Fruit fly (Drosophila melanogaster) Kc167 (cell line): ENCODE measurements around the gene NK7.1.

ENCODE experiments used
- Myc ChIP-seq: fragments of >200 bp; optimal IDR thresholded peaks from 2 replicates; lab custom pipeline; 2017; ENCODE audit warnings: missing external identifiers
- Sin3A ChIP-seq: fragments of >200 bp; optimal IDR thresholded peaks from 2 replicates; lab custom pipeline; 2018; ENCODE audit warnings: missing external identifiers
- h ChIP-seq: fragments of >200 bp; optimal IDR thresholded peaks from 3 replicates; lab custom pipeline; 2018; ENCODE audit warnings: missing external identifiers
- insv ChIP-seq: fragments of >200 bp; optimal IDR thresholded peaks from 3 replicates; lab custom pipeline; 2018; ENCODE audit warnings: missing external identifiers
- psq ChIP-seq: fragments of >200 bp; optimal IDR thresholded peaks from 2 replicates; lab custom pipeline; 2017; ENCODE audit warnings: missing external identifiers
- ttk ChIP-seq: sonication (Bioruptor generic); optimal IDR thresholded peaks from 2 replicates; lab custom pipeline; 2017; ENCODE audit warnings: missing external identifiers

Gene NK7.1

dm6 chr3R:14327113-14327466 lies 45.7 kb downstream of the NK7.1 start:
- TF ChIP-seq Myc (lab: Kevin White, UChicago), result no peak

- TF ChIP-seq Sin3A (lab: Kevin White, UChicago), result no peak
- TF ChIP-seq psq (lab: Kevin White, UChicago), result no peak
- TF ChIP-seq h, result no peak
- TF ChIP-seq insv, result no peak
- TF ChIP-seq Myc (lab: Kevin White, UChicago), result no peak
- no peak for TF ChIP-seq ttk (lab: Kevin White, UChicago)
Observed at dm6 chr3R:14326250-14327112, 46.3 kb downstream of the NK7.1 start, which contains the start of the genes Afti and ATPsynE. Gene Afti, minus strand, starts transcription at chr3R:14326689. Gene ATPsynE, plus strand, starts transcription at chr3R:14326947.

DNA sequence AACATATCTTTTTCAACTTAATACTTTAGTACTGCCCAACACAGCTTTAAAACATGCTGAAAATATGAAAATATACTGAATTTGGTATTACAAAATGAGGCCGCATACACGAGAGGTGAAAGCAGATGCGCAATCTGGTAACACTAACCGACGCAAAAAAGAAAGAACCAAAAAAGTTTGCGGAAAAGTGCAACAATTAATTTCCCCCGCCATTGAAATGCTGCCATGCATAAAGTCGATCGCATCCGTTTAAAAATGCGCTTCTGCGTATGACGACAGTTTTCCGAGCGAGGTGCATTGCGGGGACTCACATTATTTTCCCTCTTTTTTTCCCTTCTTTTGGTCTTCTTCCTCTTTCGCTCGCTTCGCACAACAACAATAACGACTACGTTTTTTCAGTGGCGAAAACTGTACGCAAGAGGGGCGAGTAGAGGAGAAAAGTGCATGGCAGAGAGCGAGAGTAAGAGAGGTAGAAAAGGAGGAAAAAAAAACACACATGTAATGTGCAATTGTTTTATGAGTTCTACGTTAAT lies 56.8 kb downstream of the NK7.1 start, which contains the start of gene Set8:
Gene Set8 (plus strand): TSS at position 127 of the 533 bp plus-strand sequence.
- TF ChIP-seq insv (no peak), ttk (lab: Kevin White, UChicago) (no peak), h (no peak), psq (lab: Kevin White, UChicago) (no peak), Sin3A (lab: Kevin White, UChicago) (no peak), Myc (lab: Kevin White, UChicago) (no peak)

DNA sequence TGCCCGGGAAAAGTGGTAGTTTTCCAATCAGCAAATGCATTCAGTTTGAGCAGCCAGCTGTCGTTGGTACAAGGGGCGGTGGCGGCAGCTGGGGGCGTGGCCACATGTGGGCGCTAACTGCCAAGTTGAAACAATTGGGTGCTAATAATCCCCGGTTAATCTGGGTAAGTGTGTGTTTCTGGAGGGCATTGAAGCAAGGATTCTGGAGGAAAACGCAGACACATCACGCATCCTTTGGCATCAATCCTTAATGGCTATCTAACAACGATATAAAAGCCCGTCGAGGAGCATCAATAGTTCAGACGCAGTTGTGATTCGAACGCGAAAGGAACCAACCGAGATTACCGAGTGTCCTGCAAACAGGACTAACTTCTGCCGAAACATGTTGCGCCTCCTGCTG lies 58.2 kb downstream of the NK7.1 start, which contains the start of gene Crz:
Gene Crz (plus strand): TSS at position 301 of the 400 bp plus-strand sequence.
- no peak for TF ChIP-seq h
- no peak for TF ChIP-seq ttk (lab: Kevin White, UChicago)
- TF ChIP-seq psq (lab: Kevin White, UChicago), result no peak
- no peak for TF ChIP-seq Myc (lab: Kevin White, UChicago)
- TF ChIP-seq insv, result no peak
- TF ChIP-seq Sin3A (lab: Kevin White, UChicago), result no peak

DNA sequence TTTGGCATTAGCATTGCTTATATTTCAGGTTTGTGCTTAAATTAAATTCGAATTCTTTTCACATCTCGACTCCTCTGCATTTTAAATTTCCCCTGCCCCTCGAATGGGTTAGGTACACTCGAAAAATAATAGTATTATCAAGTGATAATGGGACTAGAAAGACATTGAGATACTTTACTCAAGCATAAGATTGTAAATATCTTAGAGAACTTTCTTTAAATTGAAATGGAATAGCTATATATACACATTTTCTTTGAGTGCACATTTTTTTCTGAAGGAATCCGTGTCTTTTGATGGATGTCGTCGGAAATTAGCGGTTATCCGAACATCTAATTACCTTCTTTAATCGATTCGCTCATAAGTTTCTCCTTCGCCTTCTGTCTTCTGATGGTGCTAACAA lies 61.7 kb downstream of the NK7.1 start:
- TF ChIP-seq h, result no peak

- TF ChIP-seq psq (lab: Kevin White, UChicago) (no peak), insv (no peak), h (no peak), Myc (lab: Kevin White, UChicago) (no peak), Sin3A (lab: Kevin White, UChicago) (no peak), ttk (lab: Kevin White, UChicago) (no peak)
Observed at dm6 chr3R:14310062-14310461, 62.7 kb downstream of the NK7.1 start, which contains the start of gene CG31321. Gene CG31321, plus strand, starts transcription at chr3R:14310362.

DNA sequence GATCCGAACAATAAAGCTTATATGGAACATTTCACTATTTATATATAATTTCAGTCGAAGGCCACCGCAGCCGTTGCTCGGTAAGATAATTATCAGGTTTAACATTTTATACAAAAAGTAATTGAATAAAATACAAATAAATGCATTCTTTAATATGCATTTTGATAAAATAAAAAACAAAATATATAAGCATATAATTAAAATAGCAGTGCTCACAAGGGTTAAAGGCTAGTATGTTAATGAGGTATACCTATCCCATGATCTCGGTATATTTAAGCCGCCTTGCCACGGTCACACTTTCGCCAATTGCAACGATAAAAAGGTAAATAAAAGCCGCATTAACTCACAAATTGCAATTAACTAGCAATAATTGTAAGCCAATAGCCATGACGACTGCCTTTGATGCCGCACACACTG lies 63.9 kb downstream of the NK7.1 start, which contains the start of gene Polr2I:
Gene Polr2I (plus strand): TSS at position 289 of the 417 bp plus-strand sequence.
- TF ChIP-seq h (no peak), insv (no peak), Myc (lab: Kevin White, UChicago) (no peak)

dm6 chr3R:14307972-14308673 lies 64.6 kb downstream of the NK7.1 start:
- no peak for TF ChIP-seq Sin3A (lab: Kevin White, UChicago)
- no peak for TF ChIP-seq psq (lab: Kevin White, UChicago)
- no peak for TF ChIP-seq ttk (lab: Kevin White, UChicago)

DNA sequence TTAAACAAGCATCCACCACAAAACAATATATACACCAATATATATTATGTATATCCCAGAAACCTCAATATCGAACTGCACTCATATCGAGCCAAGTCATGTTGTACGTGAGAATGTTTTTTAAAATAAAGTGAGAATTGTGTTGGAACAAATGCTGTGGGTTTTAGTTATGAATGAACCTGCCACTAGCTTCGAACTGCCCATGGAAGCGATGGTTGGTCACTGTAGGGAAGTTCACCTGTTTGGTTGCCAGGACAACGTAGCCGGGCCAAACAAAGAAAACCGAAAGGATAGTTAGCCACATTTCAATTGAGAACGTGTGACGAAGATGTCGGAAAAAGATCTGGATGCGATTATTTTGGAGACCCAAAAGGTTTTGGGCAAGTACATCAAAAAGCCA lies 70.6 kb downstream of the NK7.1 start, which contains the start of gene IFT54:
Gene IFT54 (plus strand): TSS at position 301 of the 400 bp plus-strand sequence.
- TF ChIP-seq insv (no peak), ttk (lab: Kevin White, UChicago) (no peak), psq (lab: Kevin White, UChicago) (no peak)

dm6 chr3R:14299891-14300290 lies 72.9 kb downstream of the NK7.1 start:
- TF ChIP-seq Sin3A (lab: Kevin White, UChicago) (no peak), ttk (lab: Kevin White, UChicago) (no peak), Myc (lab: Kevin White, UChicago) (no peak), h (no peak), psq (lab: Kevin White, UChicago) (no peak), insv (no peak)

DNA sequence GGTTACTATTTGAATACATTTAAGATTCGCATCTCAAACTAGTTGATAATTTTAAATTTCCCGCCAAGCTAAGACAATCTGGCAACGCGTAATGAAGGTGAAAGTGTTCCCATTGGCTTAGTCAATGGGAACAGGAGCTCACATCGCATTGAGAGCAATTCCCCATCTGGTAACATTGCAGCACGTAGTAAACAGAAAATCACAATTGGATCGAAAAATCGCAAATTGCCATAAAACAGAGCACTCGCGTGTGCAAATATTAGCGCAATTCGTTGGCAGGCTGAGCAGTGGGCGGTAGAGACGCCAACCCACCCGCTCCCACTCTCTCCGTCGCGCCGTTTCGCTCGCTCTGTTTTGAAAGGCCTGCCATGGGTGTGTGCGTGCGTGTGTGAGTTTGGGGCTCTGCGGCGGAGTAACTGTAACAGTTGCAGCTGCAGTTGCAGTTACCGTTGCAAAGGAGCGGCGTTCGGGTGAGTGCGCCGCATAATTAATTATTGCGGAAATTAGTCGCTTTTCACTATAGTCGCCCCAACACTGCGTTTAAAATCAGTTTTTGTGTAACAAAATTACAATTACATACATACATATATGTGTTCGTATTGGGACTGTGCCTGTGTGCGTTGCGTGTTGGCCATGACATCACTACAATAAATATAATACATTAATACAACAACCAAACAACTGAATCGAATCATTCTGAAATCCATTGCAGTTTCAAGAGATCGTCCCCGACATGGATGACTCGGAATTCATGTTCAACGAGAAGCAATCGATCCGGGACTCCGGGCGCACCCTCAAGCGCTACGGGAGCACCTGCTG lies 74.5 kb downstream of the NK7.1 start:
- no peak for TF ChIP-seq h
- no peak for TF ChIP-seq Myc (lab: Kevin White, UChicago)
- no peak for TF ChIP-seq insv
- TF ChIP-seq ttk (lab: Kevin White, UChicago), result no peak

dm6 chr3R:14297489-14297888 lies 75.3 kb downstream of the NK7.1 start:
- TF ChIP-seq h (no peak), insv (no peak), psq (lab: Kevin White, UChicago) (no peak), Myc (lab: Kevin White, UChicago) (no peak), Sin3A (lab: Kevin White, UChicago) (no peak), ttk (lab: Kevin White, UChicago) (no peak)
